Worm (Caenorhabditis elegans) whole organism, L2 larva: Measurements from ENCODE around the gene srd-70.

ENCODE experiments used
- elt-1 ChIP-seq: fragments of 150-350 bp; optimal IDR thresholded peaks from 2 replicates; lab custom pipeline; 2014; ENCODE audit warnings: missing biosample characterization, missing genetic modification characterization
- elt-3 ChIP-seq: sonication (generic microtip); optimal IDR thresholded peaks from 2 replicates; lab custom pipeline; 2017; ENCODE audit warnings: missing biosample characterization, missing genetic modification characterization
- nhr-12 ChIP-seq: fragments of 150-350 bp; optimal IDR thresholded peaks from 2 replicates; lab custom pipeline; 2014; ENCODE audit warnings: missing biosample characterization, missing genetic modification characterization
- nhr-25 ChIP-seq: fragments of 150-350 bp; sonication (generic microtip); optimal IDR thresholded peaks from 3 replicates; lab custom pipeline; 2014; ENCODE audit warnings: missing biosample characterization, missing genetic modification characterization
- nhr-77 ChIP-seq: fragments of 150-350 bp; optimal IDR thresholded peaks from 2 replicates; lab custom pipeline; 2014; ENCODE audit warnings: missing biosample characterization, missing genetic modification characterization
- snpc-4 ChIP-seq: fragments of 150-350 bp; optimal IDR thresholded peaks from 2 replicates; lab custom pipeline; 2014; ENCODE audit warnings: missing biosample characterization, missing genetic modification characterization
- zag-1 ChIP-seq: fragments of 150-350 bp; optimal IDR thresholded peaks from 2 replicates; lab custom pipeline; 2014; ENCODE audit warnings: missing biosample characterization, missing genetic modification characterization
- ztf-11 ChIP-seq: sonication (generic microtip); optimal IDR thresholded peaks from 2 replicates; lab custom pipeline; 2017; ENCODE audit warnings: missing biosample characterization, missing genetic modification characterization

DNA sequence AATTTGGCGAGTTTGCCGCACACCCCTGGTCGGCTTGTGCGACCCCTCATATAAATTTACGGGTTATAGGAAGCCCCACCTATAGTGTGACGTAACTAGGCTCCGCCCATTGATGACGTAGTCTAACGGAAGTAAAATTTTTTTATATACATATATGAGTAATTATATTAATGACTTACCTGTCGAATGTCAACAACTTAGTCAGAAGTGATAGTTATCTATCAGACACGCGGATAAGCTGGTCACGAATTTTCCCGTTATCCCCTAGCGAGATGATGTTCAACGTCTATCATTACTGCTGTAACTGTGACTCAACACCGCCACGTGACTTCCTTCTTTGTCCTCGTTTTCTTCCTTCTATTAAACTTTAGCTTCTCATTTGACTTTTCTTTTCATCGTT, at the start of gene srd-70:
- TF ChIP-seq nhr-77 (tag; lab: Kevin White, UChicago), result no peak
- no peak for TF ChIP-seq nhr-12 (tag; lab: Kevin White, UChicago)
- no peak for TF ChIP-seq ztf-11 (tag; lab: Kevin White, UChicago)
- no peak for TF ChIP-seq elt-3 (tag; lab: Kevin White, UChicago)
- TF ChIP-seq snpc-4 (tag; lab: Kevin White, UChicago), result no peak
- no peak for TF ChIP-seq nhr-25 (tag; lab: Kevin White, UChicago)
- no peak for TF ChIP-seq elt-1 (tag; lab: Kevin White, UChicago)
- TF ChIP-seq zag-1 (tag; lab: Kevin White, UChicago), result no peak
